Fruit fly (Drosophila melanogaster) whole organism: ENCODE results near the gene CG2004.

Source experiments
- EcR ChIP-seq, 2 experiments: fragments of >200 bp; optimal IDR thresholded peaks; 2 replicates each; lab custom pipeline; 2017; ENCODE audit warnings: missing biosample characterization in 2 of 2, missing genetic modification characterization in 2 of 2, missing genetic modification reagents in 2 of 2
- pan ChIP-seq: fragments of >200 bp; optimal IDR thresholded peaks from 2 replicates; lab custom pipeline; 2017
- usp ChIP-seq: fragments of >200 bp; optimal IDR thresholded peaks from 2 replicates; lab custom pipeline; 2017; ENCODE audit warnings: missing biosample characterization, missing genetic modification characterization, mixed read lengths

DNA sequence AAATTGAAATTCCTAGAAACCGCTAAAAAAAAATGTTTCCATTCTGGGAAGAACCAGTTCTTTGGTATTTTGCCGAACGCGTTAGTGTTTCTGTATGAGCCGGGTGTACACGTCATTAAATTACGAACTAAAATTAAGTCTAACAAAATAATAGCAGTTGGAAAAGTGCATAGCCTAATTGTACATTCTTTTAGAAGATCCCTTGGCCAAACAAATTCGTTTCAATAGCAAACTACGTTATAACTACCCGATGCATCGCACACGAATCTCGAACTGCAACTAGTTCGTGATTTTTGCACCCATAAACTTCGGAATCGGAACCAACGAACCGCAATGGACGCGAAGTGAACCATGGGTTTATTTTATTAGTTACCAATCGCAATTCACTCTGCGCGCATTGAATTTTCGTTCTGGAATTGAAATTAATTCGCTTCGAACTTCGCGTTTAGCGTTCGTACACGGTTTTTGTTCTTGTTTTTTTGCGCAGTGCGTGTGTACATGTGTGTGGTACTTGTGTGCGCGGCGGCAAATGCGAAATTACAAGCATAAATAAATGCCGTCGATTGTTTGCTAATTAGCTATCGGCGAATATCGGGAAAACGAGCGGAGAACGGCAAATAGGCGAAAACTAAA lies 33.4 kb downstream of the CG2004 start, which contains the start of gene CAH3:
- no peak for TF ChIP-seq usp (GFP tag; lab: Kevin White, UChicago)
- TF ChIP-seq pan (lab: Kevin White, UChicago) = no peak
- TF ChIP-seq EcR (GFP tag; optimal IDR thresholded peaks at IDR 0.05; lab: Kevin White, UChicago) = no peak
